Worm (Caenorhabditis elegans) whole organism, L4 larva: Measurements from ENCODE around the gene C16C8.12.
"Not testable (repeated sequence)": the region's sequence is repeated elsewhere in the genome, so short reads cannot be mapped to it uniquely, and the experiment has no call there.

Experiments
- R02D3.7 ChIP-seq: fragments of 150-350 bp; sonication (generic microtip); optimal IDR thresholded peaks from 3 replicates; lab custom pipeline; 2014; ENCODE audit warnings: missing biosample characterization, missing genetic modification characterization
- T20F7.1 ChIP-seq: fragments of 200-800 bp; sonication (Bioruptor generic); optimal IDR thresholded peaks from 2 replicates; lab custom pipeline; 2018; ENCODE audit warnings: mild to moderate bottlenecking, missing genetic modification characterization, missing compliant biosample characterization
- T26A8.4 ChIP-seq: fragments of 200-800 bp; sonication (Bioruptor generic); IDR thresholded peaks from 2 replicates; pipeline ENCODE4 v1.3.6; 2022; ENCODE audit warnings: missing genetic modification characterization, missing compliant biosample characterization
- Y48G9A.11 ChIP-seq: fragments of 200-800 bp; sonication (Bioruptor generic); IDR thresholded peaks from 2 replicates; pipeline ENCODE4 v1.3.6; 2022; ENCODE audit warnings: missing genetic modification reagents, missing genetic modification characterization, missing compliant biosample characterization
- Y75B8A.6 ChIP-seq: fragments of 200-800 bp; sonication (Bioruptor generic); IDR thresholded peaks from 2 replicates; pipeline ENCODE4 v1.3.6; 2022; ENCODE audit warnings: missing genetic modification reagents, missing genetic modification characterization, missing compliant biosample characterization
- ZK337.2 ChIP-seq: fragments of 200-800 bp; sonication (Bioruptor generic); IDR thresholded peaks from 2 replicates; pipeline ENCODE4 v1.3.6; 2022; ENCODE audit warnings: missing genetic modification reagents, missing genetic modification characterization, missing compliant biosample characterization
- aha-1 ChIP-seq: fragments of 150-350 bp; peaks from one replicate; lab custom pipeline; 2014; ENCODE audit warnings: missing biosample characterization, missing genetic modification characterization
- ceh-20 ChIP-seq: fragments of 200-800 bp; sonication (Bioruptor generic); IDR thresholded peaks from 2 replicates; pipeline ENCODE4 v1.3.6; 2022; ENCODE audit warnings: missing genetic modification reagents, missing genetic modification characterization, missing compliant biosample characterization
- ceh-32 ChIP-seq: sonication (generic microtip); optimal IDR thresholded peaks from 2 replicates; lab custom pipeline; 2016; ENCODE audit warnings: mild to moderate bottlenecking, missing genetic modification characterization, missing compliant biosample characterization; ENCODE audit not compliant: poor library complexity
- ceh-82 ChIP-seq: sonication (generic microtip); optimal IDR thresholded peaks from 2 replicates; lab custom pipeline; 2017; ENCODE audit warnings: missing biosample characterization, missing genetic modification characterization
- ces-1 ChIP-seq: fragments of 150-350 bp; sonication (generic microtip); optimal IDR thresholded peaks from 4 replicates; lab custom pipeline; 2014; ENCODE audit warnings: missing biosample characterization, missing genetic modification reagents, missing genetic modification characterization
- daf-16 ChIP-seq, 3 experiments: sonication (generic microtip); optimal IDR thresholded peaks; 2 replicates each; lab custom pipeline; 2016 to 2017; ENCODE audit warnings: missing genetic modification characterization in 3 of 3, missing genetic modification reagents in 3 of 3, mild to moderate bottlenecking in 2 of 3, missing compliant biosample characterization in 2 of 3, missing biosample characterization in 1 of 3, moderate library complexity in 1 of 3
- dmd-8 ChIP-seq: fragments of 200-800 bp; sonication (Bioruptor generic); IDR thresholded peaks from 2 replicates; pipeline ENCODE4 v1.3.6; 2022; ENCODE audit warnings: missing genetic modification characterization, missing compliant biosample characterization
- egl-27 ChIP-seq: sonication (generic microtip); optimal IDR thresholded peaks from 3 replicates; lab custom pipeline; 2017; ENCODE audit warnings: missing biosample characterization, missing genetic modification reagents, missing genetic modification characterization
- egl-43 ChIP-seq: fragments of 200-800 bp; sonication (Bioruptor generic); IDR thresholded peaks from 2 replicates; pipeline ENCODE4 v1.3.6; 2022; ENCODE audit warnings: missing genetic modification reagents, missing genetic modification characterization, missing compliant biosample characterization
- fkh-10 ChIP-seq: fragments of 150-350 bp; optimal IDR thresholded peaks from 2 replicates; lab custom pipeline; 2014; ENCODE audit warnings: missing biosample characterization, missing genetic modification reagents, missing genetic modification characterization
- fos-1 ChIP-seq: fragments of 150-350 bp; optimal IDR thresholded peaks from 2 replicates; lab custom pipeline; 2014; ENCODE audit warnings: missing biosample characterization, missing genetic modification characterization
- hif-1 ChIP-seq, 2 experiments: sonication (generic microtip); optimal IDR thresholded peaks; 2 replicates each; lab custom pipeline; 2016 to 2017; ENCODE audit warnings: missing compliant biosample characterization in 2 of 2, missing genetic modification characterization in 2 of 2, missing genetic modification reagents in 2 of 2, missing genotype in 2 of 2, mild to moderate bottlenecking in 1 of 2
- hlh-11 ChIP-seq: fragments of 200-800 bp; sonication (Bioruptor generic); optimal IDR thresholded peaks from 2 replicates; lab custom pipeline; 2018; ENCODE audit warnings: mild to moderate bottlenecking, missing genetic modification characterization, missing compliant biosample characterization
- hmg-1.1 ChIP-seq: fragments of 200-800 bp; sonication (Bioruptor generic); IDR thresholded peaks from 2 replicates; pipeline ENCODE4 v1.3.6; 2022; ENCODE audit warnings: missing genetic modification reagents, missing genetic modification characterization, missing compliant biosample characterization
- lin-1 ChIP-seq: fragments of 200-800 bp; sonication (Bioruptor generic); IDR thresholded peaks from 2 replicates; pipeline ENCODE4 v1.3.6; 2022; ENCODE audit warnings: missing genetic modification reagents, missing genetic modification characterization, missing compliant biosample characterization
- lin-13 ChIP-seq: fragments of 150-350 bp; optimal IDR thresholded peaks from 2 replicates; lab custom pipeline; 2014; ENCODE audit warnings: missing biosample characterization, missing genetic modification reagents, missing genetic modification characterization
- lin-29 ChIP-seq: fragments of 200-800 bp; sonication (Bioruptor generic); IDR thresholded peaks from 2 replicates; pipeline ENCODE4 v1.3.6; 2022; ENCODE audit warnings: missing genetic modification reagents, missing genetic modification characterization, missing compliant biosample characterization
- lin-38 ChIP-seq: fragments of 200-800 bp; sonication (Bioruptor generic); IDR thresholded peaks from 2 replicates; pipeline ENCODE4 v1.3.6; 2022; ENCODE audit warnings: missing genetic modification reagents, missing genetic modification characterization, missing compliant biosample characterization
- mdl-1 ChIP-seq, 2 experiments: fragments of 150-350 bp in 1 of 2; sonication (generic microtip) in 1 of 2; optimal IDR thresholded peaks; 2 replicates each; lab custom pipeline; 2014 to 2017; ENCODE audit warnings: missing biosample characterization in 2 of 2, missing genetic modification characterization in 2 of 2
- nhr-111 ChIP-seq: fragments of 200-800 bp; sonication (Bioruptor generic); optimal IDR thresholded peaks from 2 replicates; lab custom pipeline; 2018; ENCODE audit warnings: mild to moderate bottlenecking, missing genetic modification characterization, missing compliant biosample characterization
- nhr-237 ChIP-seq: sonication (generic microtip); optimal IDR thresholded peaks from 2 replicates; lab custom pipeline; 2017; ENCODE audit warnings: missing biosample characterization, missing genetic modification characterization
- nhr-41 ChIP-seq: fragments of 200-800 bp; sonication (Bioruptor generic); IDR thresholded peaks from 2 replicates; pipeline ENCODE4 v1.3.6; 2022; ENCODE audit warnings: missing genetic modification reagents, missing genetic modification characterization, missing compliant biosample characterization
- nhr-77 ChIP-seq: fragments of 150-350 bp; optimal IDR thresholded peaks from 2 replicates; lab custom pipeline; 2014; ENCODE audit warnings: missing biosample characterization, missing genetic modification characterization
- pha-4 ChIP-seq, 2 experiments: fragments of 150-350 bp in 1 of 2; fragments of 200-800 bp in 1 of 2; sonication (Bioruptor generic) in 1 of 2; IDR thresholded peaks in 1 of 2; optimal IDR thresholded peaks in 1 of 2; 2 replicates each; pipeline versions ENCODE4 v1.3.6 to Lab custom; 2014 to 2022; ENCODE audit warnings: missing genetic modification characterization in 2 of 2, missing genetic modification reagents in 2 of 2, missing biosample characterization in 1 of 2, missing compliant biosample characterization in 1 of 2
- php-3 ChIP-seq: fragments of 200-800 bp; sonication (Bioruptor generic); IDR thresholded peaks from 2 replicates; pipeline ENCODE4 v1.3.6; 2022; ENCODE audit warnings: missing genetic modification reagents, missing genetic modification characterization, missing compliant biosample characterization
- pqm-1 ChIP-seq: sonication (generic microtip); optimal IDR thresholded peaks from 2 replicates; lab custom pipeline; 2017; ENCODE audit warnings: missing biosample characterization, missing genetic modification characterization
- set-16 ChIP-seq: fragments of 200-800 bp; sonication (Bioruptor generic); IDR thresholded peaks from 2 replicates; pipeline ENCODE4 v1.3.6; 2022; ENCODE audit warnings: missing genetic modification reagents, missing genetic modification characterization, missing compliant biosample characterization
- spr-1 ChIP-seq: sonication (generic microtip); optimal IDR thresholded peaks from 2 replicates; lab custom pipeline; 2016; ENCODE audit warnings: mild to moderate bottlenecking, missing genetic modification characterization, missing compliant biosample characterization
- spr-3 ChIP-seq: fragments of 200-800 bp; sonication (Bioruptor generic); optimal IDR thresholded peaks from 2 replicates; lab custom pipeline; 2018; ENCODE audit warnings: mild to moderate bottlenecking, missing genetic modification characterization, missing compliant biosample characterization
- vab-7 ChIP-seq: fragments of 200-800 bp; sonication (Bioruptor generic); IDR thresholded peaks from 2 replicates; pipeline ENCODE4 v1.3.6; 2022; ENCODE audit warnings: missing genetic modification reagents, missing genetic modification characterization, missing compliant biosample characterization
- zip-11 ChIP-seq: fragments of 200-800 bp; sonication (Bioruptor generic); IDR thresholded peaks from 2 replicates; pipeline ENCODE4 v1.3.6; 2022; ENCODE audit warnings: missing genetic modification characterization, missing compliant biosample characterization
- zip-2 ChIP-seq: fragments of 150-350 bp; optimal IDR thresholded peaks from 2 replicates; lab custom pipeline; 2014; ENCODE audit warnings: missing biosample characterization, missing genetic modification characterization
- ztf-11 ChIP-seq: fragments of 150-350 bp; optimal IDR thresholded peaks from 2 replicates; lab custom pipeline; 2014; ENCODE audit warnings: missing biosample characterization, missing genetic modification characterization

The C16C8.12 gene

ce11 chrII:3482231-3482630, 29.7 kb downstream of the C16C8.12 start, which contains the start of gene smu-2 (continued):
- TF ChIP-seq spr-1 (tag; lab: Kevin White, UChicago) (no peak), dmd-8 (GFP tag; lab: Robert Waterston, UW) (no peak), nhr-237 (no peak), nhr-77 (tag; lab: Kevin White, UChicago) (no peak), fos-1 (tag; lab: Kevin White, UChicago) (no peak), lin-38 (peak; percentile 97), fkh-10 (peak; percentile 28), lin-1 (GFP tag; lab: Robert Waterston, UW) (no peak), nhr-41 (GFP tag; lab: Robert Waterston, UW) (no peak), vab-7 (GFP tag; lab: Robert Waterston, UW) (no peak), spr-3 (no peak), egl-27 (tag; lab: Kevin White, UChicago) (no peak), lin-13 (GFP tag; lab: Kevin White, UChicago) (no peak), ces-1 (GFP tag; lab: Kevin White, UChicago) (peak; percentile 74), Y48G9A.11 (no peak)

DNA sequence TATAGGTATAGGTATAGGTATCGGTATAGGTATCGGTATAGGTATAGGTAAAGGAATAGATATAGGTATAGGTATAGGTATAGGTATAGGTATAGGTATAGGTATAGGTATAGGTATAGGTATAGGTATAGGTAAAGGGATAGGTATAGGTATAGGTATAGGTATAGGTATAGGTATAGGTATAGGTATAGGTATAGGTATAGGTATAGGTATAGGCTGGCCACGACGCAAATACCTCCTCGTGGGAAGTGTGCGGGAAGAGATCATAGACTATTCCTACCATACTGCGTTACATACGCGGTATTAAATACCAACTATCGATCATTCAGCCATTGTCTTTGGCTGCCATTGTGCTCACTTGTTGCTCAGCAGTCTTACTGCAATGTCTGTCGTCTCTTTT, 38.3 kb downstream of the C16C8.12 start, which contains the start of gene fbxb-112:
Gene fbxb-112 (plus strand): TSS at position 301 of the 400 bp plus-strand sequence.
- TF ChIP-seq nhr-77 (tag; lab: Kevin White, UChicago); R02D3.7 (tag; lab: Kevin White, UChicago); hlh-11: not testable (repeated sequence)

DNA sequence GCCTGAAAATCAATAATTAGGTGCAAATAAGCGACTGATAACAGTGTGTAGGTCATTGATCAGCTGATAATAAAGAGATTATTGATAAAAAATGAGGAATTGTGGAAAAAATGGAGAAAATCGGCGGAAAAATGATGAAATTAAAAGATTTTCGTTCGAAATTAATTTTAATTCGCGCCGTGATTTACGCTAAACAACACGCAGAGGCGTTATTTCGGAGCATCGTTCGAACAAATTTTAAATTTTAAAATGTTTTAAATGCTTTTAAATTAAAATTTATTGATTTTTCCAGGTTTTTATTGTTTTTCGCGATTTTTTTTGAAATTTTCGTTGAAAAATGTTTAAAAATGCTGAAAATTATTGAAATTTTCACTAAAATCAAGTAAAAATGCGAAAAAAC, 46.9 kb downstream of the C16C8.12 start, which contains the start of gene Y49F6B.9:
Gene Y49F6B.9 (minus strand): TSS at position 2 of the 400 bp plus-strand sequence.
- TF ChIP-seq daf-16 (GFP tag; optimal IDR thresholded peaks at IDR 0.05; lab: Kevin White, UChicago) (no peak), daf-16 (tag; optimal IDR thresholded peaks at IDR 0.05; lab: Kevin White, UChicago) (no peak), aha-1 (peak; percentile 87), T20F7.1 (GFP tag; lab: Kevin White, UChicago) (no peak), Y48G9A.11 (peak; percentile 94)

ce11 chrII:3500373-3500772, 47.9 kb downstream of the C16C8.12 start:
- TF ChIP-seq pqm-1 (tag; lab: Kevin White, UChicago), result no peak
- no peak for TF ChIP-seq mdl-1 (tag; optimal IDR thresholded peaks at IDR 0.05; lab: Kevin White, UChicago)
- no peak for TF ChIP-seq zip-11 (GFP tag; lab: Robert Waterston, UW)
- peak; percentile 97 for TF ChIP-seq set-16 (GFP tag; lab: Robert Waterston, UW)
- peak; percentile 65; the same call in 1 of the 2 replicates for TF ChIP-seq egl-43 (GFP tag; lab: Robert Waterston, UW)
- no peak for TF ChIP-seq ZK337.2 (GFP tag; lab: Robert Waterston, UW)
- TF ChIP-seq nhr-111 (GFP tag; lab: Kevin White, UChicago), result peak; percentile 13
- TF ChIP-seq pha-4 (GFP tag; IDR thresholded peaks at IDR 0.05; lab: Robert Waterston, UW), result no peak
- TF ChIP-seq pha-4 (tag; optimal IDR thresholded peaks at IDR 0.05; lab: Kevin White, UChicago), result no peak
- no peak for TF ChIP-seq ceh-82 (tag; lab: Kevin White, UChicago)
- peak; percentile 57 for TF ChIP-seq T26A8.4 (GFP tag; lab: Robert Waterston, UW)
- TF ChIP-seq lin-29, result no peak
- TF ChIP-seq ceh-32, result no peak
- no peak for TF ChIP-seq zip-2 (tag; lab: Kevin White, UChicago)
- no peak for TF ChIP-seq Y75B8A.6 (GFP tag; lab: Robert Waterston, UW)
- TF ChIP-seq php-3 (GFP tag; lab: Robert Waterston, UW), result peak; percentile 31; the same call in 1 of the 2 replicates
- TF ChIP-seq ceh-20 (GFP tag; lab: Robert Waterston, UW), result no peak
- no peak for TF ChIP-seq hif-1 (tag; optimal IDR thresholded peaks at IDR 0.05; lab: Kevin White, UChicago)
- TF ChIP-seq lin-13 (GFP tag; lab: Kevin White, UChicago), result no peak
- no peak for TF ChIP-seq hmg-1.1 (GFP tag; lab: Robert Waterston, UW)
- peak; percentile 7 for TF ChIP-seq spr-1 (tag; lab: Kevin White, UChicago)
- no peak for TF ChIP-seq ztf-11 (tag; lab: Kevin White, UChicago)
- TF ChIP-seq, all 104 proteins: peak for 6
